Worm (Caenorhabditis elegans) whole organism, late embryonic: Measurements from ENCODE around the gene nhr-203.

Source experiments
- C38D4.7 ChIP-seq: fragments of 200-800 bp; sonication (Bioruptor generic); optimal IDR thresholded peaks from 2 replicates; lab custom pipeline; 2018; ENCODE audit warnings: mild to moderate bottlenecking, missing genetic modification characterization, moderate library complexity, missing compliant biosample characterization
- F13H6.1 ChIP-seq: sonication (generic microtip); optimal IDR thresholded peaks from 2 replicates; lab custom pipeline; 2016; ENCODE audit warnings: missing genetic modification characterization, missing compliant biosample characterization
- K02D7.2 ChIP-seq: sonication (generic microtip); optimal IDR thresholded peaks from 2 replicates; lab custom pipeline; 2017; ENCODE audit warnings: mild to moderate bottlenecking, missing genetic modification characterization, missing compliant biosample characterization
- Y22D7AL.16 ChIP-seq: sonication (generic microtip); optimal IDR thresholded peaks from 2 replicates; lab custom pipeline; 2016; ENCODE audit warnings: missing genetic modification characterization, missing compliant biosample characterization
- ahr-1 ChIP-seq: sonication (generic microtip); optimal IDR thresholded peaks from 2 replicates; lab custom pipeline; 2016; ENCODE audit warnings: missing genetic modification characterization, missing compliant biosample characterization
- ceh-14 ChIP-seq: sonication (generic microtip); optimal IDR thresholded peaks from 2 replicates; lab custom pipeline; 2016; ENCODE audit warnings: missing genotype, missing genetic modification characterization, missing compliant biosample characterization
- ceh-18 ChIP-seq: sonication (generic microtip); optimal IDR thresholded peaks from 2 replicates; lab custom pipeline; 2016; ENCODE audit warnings: missing genetic modification characterization, missing compliant biosample characterization
- ceh-2 ChIP-seq: sonication (generic microtip); optimal IDR thresholded peaks from 2 replicates; lab custom pipeline; 2016; ENCODE audit warnings: missing genotype, missing genetic modification characterization, missing compliant biosample characterization
- ceh-24 ChIP-seq: sonication (generic microtip); optimal IDR thresholded peaks from 2 replicates; lab custom pipeline; 2016; ENCODE audit warnings: mild to moderate bottlenecking, missing genetic modification characterization, missing compliant biosample characterization
- ceh-30 ChIP-seq: fragments of 150-350 bp; optimal IDR thresholded peaks from 2 replicates; lab custom pipeline; 2014; ENCODE audit warnings: missing biosample characterization, missing genetic modification characterization
- ceh-34 ChIP-seq: sonication (generic microtip); optimal IDR thresholded peaks from 2 replicates; lab custom pipeline; 2016; ENCODE audit warnings: mild to moderate bottlenecking, missing genetic modification characterization, missing compliant biosample characterization
- ceh-45 ChIP-seq: fragments of 200-800 bp; sonication (Bioruptor generic); IDR thresholded peaks from 2 replicates; pipeline ENCODE4 v1.3.6; 2022; ENCODE audit warnings: missing genetic modification reagents, missing genetic modification characterization, missing compliant biosample characterization
- ceh-48 ChIP-seq: sonication (generic microtip); optimal IDR thresholded peaks from 2 replicates; lab custom pipeline; 2016; ENCODE audit warnings: missing genetic modification characterization, inconsistent platforms, missing compliant biosample characterization
- ceh-6 ChIP-seq: fragments of 200-800 bp; sonication (Bioruptor generic); optimal IDR thresholded peaks from 2 replicates; lab custom pipeline; 2018; ENCODE audit warnings: mild to moderate bottlenecking, missing genetic modification characterization, missing compliant biosample characterization
- dmd-4 ChIP-seq: sonication (generic microtip); optimal IDR thresholded peaks from 2 replicates; lab custom pipeline; 2016; ENCODE audit warnings: borderline replicate concordance, missing genetic modification characterization, missing compliant biosample characterization
- dve-1 ChIP-seq: sonication (generic microtip); optimal IDR thresholded peaks from 2 replicates; lab custom pipeline; 2017; ENCODE audit warnings: antibody characterized with exemption, mild to moderate bottlenecking, missing genetic modification characterization, missing compliant biosample characterization
- fax-1 ChIP-seq: sonication (generic microtip); optimal IDR thresholded peaks from 2 replicates; lab custom pipeline; 2016; ENCODE audit warnings: missing genotype, missing genetic modification characterization, missing compliant biosample characterization
- fkh-10 ChIP-seq: fragments of 150-350 bp; optimal IDR thresholded peaks from 2 replicates; lab custom pipeline; 2014; ENCODE audit warnings: missing biosample characterization, missing genetic modification reagents, missing genetic modification characterization
- fkh-6 ChIP-seq: sonication (generic microtip); optimal IDR thresholded peaks from 2 replicates; lab custom pipeline; 2016; ENCODE audit warnings: missing genetic modification characterization, missing compliant biosample characterization
- gmeb-2 ChIP-seq: sonication (generic microtip); optimal IDR thresholded peaks from 2 replicates; lab custom pipeline; 2016; ENCODE audit warnings: missing genetic modification characterization, inconsistent platforms, missing compliant biosample characterization
- hlh-15 ChIP-seq: sonication (generic microtip); optimal IDR thresholded peaks from 2 replicates; lab custom pipeline; 2016; ENCODE audit warnings: missing genetic modification characterization, missing compliant biosample characterization
- hlh-30 ChIP-seq: sonication (generic microtip); optimal IDR thresholded peaks from 2 replicates; lab custom pipeline; 2017; ENCODE audit warnings: antibody characterized with exemption, missing genetic modification characterization, missing compliant biosample characterization; ENCODE audit not compliant: insufficient read depth
- hlh-6 ChIP-seq: sonication (generic microtip); optimal IDR thresholded peaks from 2 replicates; lab custom pipeline; 2016; ENCODE audit warnings: missing genotype, missing genetic modification characterization, missing compliant biosample characterization
- lim-6 ChIP-seq: sonication (generic microtip); optimal IDR thresholded peaks from 2 replicates; lab custom pipeline; 2016; ENCODE audit warnings: missing genetic modification characterization, missing compliant biosample characterization
- lin-11 ChIP-seq: fragments of 200-800 bp; sonication (Bioruptor generic); optimal IDR thresholded peaks from 2 replicates; lab custom pipeline; 2018; ENCODE audit warnings: mild to moderate bottlenecking, missing genetic modification characterization, missing compliant biosample characterization
- nfya-1 ChIP-seq: sonication (generic microtip); optimal IDR thresholded peaks from 2 replicates; lab custom pipeline; 2017; ENCODE audit warnings: missing genetic modification characterization, mild to moderate bottlenecking, missing compliant biosample characterization, antibody characterized with exemption, moderate library complexity
- nhr-11 ChIP-seq: fragments of 150-350 bp; optimal IDR thresholded peaks from 2 replicates; lab custom pipeline; 2014; ENCODE audit warnings: missing biosample characterization, missing genetic modification characterization
- nhr-232 ChIP-seq: sonication (generic microtip); optimal IDR thresholded peaks from 2 replicates; lab custom pipeline; 2016; ENCODE audit warnings: missing genetic modification characterization, missing compliant biosample characterization
- npax-4 ChIP-seq: sonication (generic microtip); optimal IDR thresholded peaks from 2 replicates; lab custom pipeline; 2016; ENCODE audit warnings: missing genetic modification characterization, missing compliant biosample characterization
- pag-3 ChIP-seq: sonication (generic microtip); optimal IDR thresholded peaks from 2 replicates; lab custom pipeline; 2016; ENCODE audit warnings: missing compliant biosample characterization, missing genetic modification characterization, borderline replicate concordance
- pax-1 ChIP-seq: fragments of 150-350 bp; optimal IDR thresholded peaks from 2 replicates; lab custom pipeline; 2014; ENCODE audit warnings: missing biosample characterization, missing genetic modification characterization
- pqm-1 ChIP-seq: sonication (generic microtip); optimal IDR thresholded peaks from 2 replicates; lab custom pipeline; 2016; ENCODE audit warnings: missing genetic modification characterization, missing compliant biosample characterization
- pros-1 ChIP-seq: fragments of 150-350 bp; optimal IDR thresholded peaks from 2 replicates; lab custom pipeline; 2014; ENCODE audit warnings: missing biosample characterization, missing genetic modification reagents, missing genetic modification characterization
- ref-2 ChIP-seq: sonication (generic microtip); optimal IDR thresholded peaks from 2 replicates; lab custom pipeline; 2016; ENCODE audit warnings: missing genetic modification characterization, missing compliant biosample characterization
- rnt-1 ChIP-seq: sonication (generic microtip); optimal IDR thresholded peaks from 2 replicates; lab custom pipeline; 2016; ENCODE audit warnings: missing genetic modification characterization, missing compliant biosample characterization
- sdc-2 ChIP-seq: sonication (generic microtip); optimal IDR thresholded peaks from 2 replicates; lab custom pipeline; 2016; ENCODE audit warnings: missing genotype, missing genetic modification characterization, missing compliant biosample characterization
- sox-2 ChIP-seq: fragments of 200-800 bp; sonication (Bioruptor generic); IDR thresholded peaks from 2 replicates; pipeline ENCODE4 v1.3.6; 2022; ENCODE audit warnings: missing genetic modification reagents, missing genetic modification characterization, missing compliant biosample characterization
- sox-4 ChIP-seq: sonication (generic microtip); optimal IDR thresholded peaks from 2 replicates; lab custom pipeline; 2017; ENCODE audit warnings: mild to moderate bottlenecking, missing genetic modification characterization, inconsistent platforms, missing compliant biosample characterization
- syd-9 ChIP-seq: sonication (generic microtip); optimal IDR thresholded peaks from 2 replicates; lab custom pipeline; 2016; ENCODE audit warnings: mild to moderate bottlenecking, missing genetic modification characterization, moderate library complexity, missing compliant biosample characterization
- tbx-7 ChIP-seq: sonication (generic microtip); optimal IDR thresholded peaks from 2 replicates; lab custom pipeline; 2016; ENCODE audit warnings: missing genotype, missing genetic modification characterization, missing compliant biosample characterization
- unc-42 ChIP-seq: sonication (generic microtip); optimal IDR thresholded peaks from 2 replicates; lab custom pipeline; 2016; ENCODE audit warnings: missing genotype, missing genetic modification characterization, missing compliant biosample characterization
- unc-55 ChIP-seq: sonication (generic microtip); optimal IDR thresholded peaks from 2 replicates; lab custom pipeline; 2017; ENCODE audit warnings: missing biosample characterization, missing genetic modification reagents, missing genetic modification characterization
- zip-5 ChIP-seq: sonication (generic microtip); optimal IDR thresholded peaks from 2 replicates; lab custom pipeline; 2016; ENCODE audit warnings: missing genetic modification characterization, missing compliant biosample characterization

nhr-203 gene

DNA sequence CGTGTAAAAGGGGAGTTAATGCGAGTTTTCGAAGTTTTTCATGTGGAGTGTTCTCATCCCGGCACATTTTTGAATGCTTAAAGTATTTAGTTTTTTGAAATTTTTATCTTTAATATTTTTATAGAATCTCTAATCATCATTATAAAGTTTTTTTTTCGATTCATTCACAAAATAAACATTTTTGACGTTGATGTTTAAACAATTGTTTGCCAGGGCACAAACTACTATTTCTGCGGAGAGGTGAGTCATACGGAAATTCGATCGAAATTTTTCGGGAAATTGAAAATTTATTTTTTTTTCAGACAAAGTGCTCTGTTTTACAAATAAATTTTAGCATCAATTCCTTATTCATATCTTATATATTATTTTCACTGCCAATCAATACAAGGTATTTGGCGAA lies 6.0 kb upstream of the nhr-203 start, which contains the start of gene nhr-98:
nhr-98 (plus strand) TSS at position 301 of the 400 bp plus-strand sequence.
- no peak for TF ChIP-seq ceh-30
- TF ChIP-seq K02D7.2 (tag; lab: Kevin White, UChicago) = no peak
- no peak for TF ChIP-seq C38D4.7 (GFP tag; lab: Kevin White, UChicago)
- no peak for TF ChIP-seq Y22D7AL.16 (tag; lab: Kevin White, UChicago)
- no peak for TF ChIP-seq ceh-24
- no peak for TF ChIP-seq dve-1 (tag; lab: Kevin White, UChicago)
- TF ChIP-seq ceh-34 = no peak
- no peak for TF ChIP-seq ceh-14 (tag; lab: Kevin White, UChicago)
- TF ChIP-seq ceh-6 (GFP tag; lab: Kevin White, UChicago) = no peak
- no peak for TF ChIP-seq hlh-6
- no peak for TF ChIP-seq ceh-48
- TF ChIP-seq ahr-1 (tag; lab: Kevin White, UChicago) = no peak
- TF ChIP-seq tbx-7 (tag; lab: Kevin White, UChicago) = no peak
- no peak for TF ChIP-seq hlh-15

DNA sequence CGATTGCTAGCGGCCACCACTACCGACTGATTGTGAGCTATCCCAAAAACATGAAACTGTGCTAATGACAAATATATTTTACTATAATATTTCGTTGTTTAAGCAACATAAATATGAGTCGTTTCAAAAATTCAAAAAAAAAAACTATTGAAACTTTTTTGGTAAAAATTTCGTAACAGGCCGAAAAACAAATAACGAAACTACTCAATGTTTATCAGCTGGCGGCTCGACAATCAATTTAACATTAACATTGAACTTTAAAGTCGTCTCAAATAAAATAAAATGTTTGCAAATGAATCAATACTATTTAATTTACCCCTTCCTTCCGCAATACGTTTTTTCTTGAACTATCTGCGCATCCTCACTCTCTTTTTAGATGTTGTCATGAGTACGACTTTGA lies 1.8 kb upstream of the nhr-203 start:
- TF ChIP-seq rnt-1 (tag; lab: Kevin White, UChicago) (no peak), nfya-1 (no peak), pqm-1 (no peak), pros-1 (tag; lab: Kevin White, UChicago) (no peak), ceh-45 (GFP tag; lab: Robert Waterston, UW) (no peak), ref-2 (tag; lab: Kevin White, UChicago) (no peak), unc-42 (no peak), ahr-1 (tag; lab: Kevin White, UChicago) (no peak), hlh-30 (no peak), gmeb-2 (tag; lab: Kevin White, UChicago) (no peak), hlh-15 (no peak), dve-1 (tag; lab: Kevin White, UChicago) (no peak), sox-2 (no peak), sdc-2 (tag; lab: Kevin White, UChicago) (no peak), ceh-14 (tag; lab: Kevin White, UChicago) (no peak), sox-4 (tag; lab: Kevin White, UChicago) (no peak)

DNA sequence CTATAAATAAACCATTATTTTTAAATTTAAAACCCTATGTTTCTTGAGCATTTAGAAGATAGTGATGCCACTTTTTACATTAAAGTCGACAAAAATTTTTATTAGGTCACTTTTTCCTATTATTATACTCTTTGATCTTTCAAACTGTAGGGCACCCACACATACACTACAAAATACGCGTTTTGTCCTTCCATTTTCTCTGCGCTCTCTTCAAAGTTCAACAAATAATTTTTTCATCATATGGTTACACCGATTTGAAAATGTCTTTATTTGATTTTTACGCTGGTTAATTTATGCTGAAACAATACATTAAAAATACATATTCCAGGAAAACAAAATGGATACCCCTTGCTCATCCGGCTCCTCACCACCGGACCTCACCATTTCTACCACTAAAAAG lies 2.7 kb downstream of the nhr-203 start, which contains the start of gene nhr-202:
nhr-202 (plus strand) TSS at position 326 of the 400 bp plus-strand sequence.
- TF ChIP-seq syd-9 (tag; lab: Kevin White, UChicago) (no peak), fkh-6 (no peak)
- TF ChIP-seq, all 69 proteins: peak for 0

DNA sequence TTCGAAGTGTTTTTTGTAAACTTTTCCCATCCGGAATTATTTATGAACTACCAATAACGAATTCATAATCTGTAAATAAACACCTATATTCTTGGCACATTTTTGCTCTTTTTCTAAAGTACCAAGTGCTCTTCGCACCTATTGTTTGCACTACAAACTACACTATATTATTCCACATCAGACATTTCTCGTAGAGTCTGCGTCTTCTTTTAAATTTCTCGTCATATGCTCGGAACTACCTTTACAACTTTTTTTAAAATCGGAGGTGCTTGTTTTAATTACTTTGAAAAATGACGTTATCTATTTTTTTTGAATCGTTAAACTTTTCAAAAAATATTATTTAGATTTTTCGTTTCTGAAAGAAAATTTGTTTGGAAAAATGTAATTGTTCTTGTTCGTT lies 5.2 kb downstream of the nhr-203 start, which contains the start of gene nhr-201:
nhr-201 (plus strand) TSS at position 29 of the 400 bp plus-strand sequence.
- TF ChIP-seq zip-5 (tag; lab: Kevin White, UChicago) (no peak), pag-3 (tag; lab: Kevin White, UChicago) (no peak), fkh-6 (no peak), ceh-18 (no peak), ceh-2 (no peak), lin-11 (tag; lab: Kevin White, UChicago) (no peak), fkh-10 (GFP tag; lab: Kevin White, UChicago) (no peak), dmd-4 (tag; lab: Kevin White, UChicago) (no peak), npax-4 (tag; lab: Kevin White, UChicago) (no peak), unc-55 (GFP tag; lab: Kevin White, UChicago) (no peak), C38D4.7 (GFP tag; lab: Kevin White, UChicago) (no peak), nhr-232 (no peak), fax-1 (no peak), ahr-1 (tag; lab: Kevin White, UChicago) (no peak), F13H6.1 (tag; lab: Kevin White, UChicago) (no peak), ceh-14 (tag; lab: Kevin White, UChicago) (no peak), unc-42 (no peak), lim-6 (tag; lab: Kevin White, UChicago) (no peak), nhr-11 (tag; lab: Kevin White, UChicago) (no peak), pax-1 (no peak)
